Fruit fly (Drosophila melanogaster) whole organism, wandering third instar larva: ENCODE measurements around the gene ND-20L.

Experiments
- Abd-B ChIP-seq: fragments of >200 bp; optimal IDR thresholded peaks from 2 replicates; lab custom pipeline; 2017; ENCODE audit warnings: missing biosample characterization, missing genetic modification characterization
- CG32264 ChIP-seq: fragments of 200-800 bp; sonication (Bioruptor generic); optimal IDR thresholded peaks from 2 replicates; lab custom pipeline; 2016; ENCODE audit warnings: missing biosample characterization, missing genetic modification characterization
- CrebA ChIP-seq: fragments of 200-800 bp; sonication (Bioruptor generic); optimal IDR thresholded peaks from 2 replicates; lab custom pipeline; 2016; ENCODE audit warnings: missing biosample characterization, mild to moderate bottlenecking, missing genetic modification characterization, borderline replicate concordance
- Dfd ChIP-seq: fragments of >200 bp; optimal IDR thresholded peaks from 2 replicates; lab custom pipeline; 2017; ENCODE audit warnings: missing biosample characterization, missing genetic modification characterization
- Dif ChIP-seq: fragments of 200-275, 200-300 bp; sonication (Bioruptor generic); optimal IDR thresholded peaks from 2 replicates; lab custom pipeline; 2018; ENCODE audit warnings: missing biosample characterization, missing genetic modification characterization; ENCODE audit not compliant: partially characterized antibody
- GATAd ChIP-seq: sonication (Bioruptor generic); optimal IDR thresholded peaks from 2 replicates; lab custom pipeline; 2016; ENCODE audit warnings: missing biosample characterization, missing genetic modification characterization
- HLH106 ChIP-seq: fragments of 200-800 bp; optimal IDR thresholded peaks from 3 replicates; lab custom pipeline; 2019; ENCODE audit warnings: missing biosample characterization, mild to moderate bottlenecking, missing genetic modification characterization, moderate library complexity
- Hnf4 ChIP-seq: fragments of 200-800 bp; sonication (Bioruptor generic); optimal IDR thresholded peaks from 2 replicates; lab custom pipeline; 2016; ENCODE audit warnings: missing biosample characterization, mild to moderate bottlenecking, missing genetic modification characterization
- Hr83 ChIP-seq: fragments of 200-300 bp; sonication (Bioruptor generic); optimal IDR thresholded peaks from 2 replicates; lab custom pipeline; 2016; ENCODE audit warnings: missing biosample characterization, mild to moderate bottlenecking, missing genetic modification characterization, moderate library complexity; ENCODE audit not compliant: poor library complexity, severe bottlenecking
- Myc ChIP-seq: fragments of >200 bp; optimal IDR thresholded peaks from 2 replicates; lab custom pipeline; 2017
- N ChIP-seq: fragments of >200 bp; optimal IDR thresholded peaks from 2 replicates; lab custom pipeline; 2018; ENCODE audit warnings: missing biosample characterization, missing external identifiers, missing genetic modification characterization
- Rel ChIP-seq, 2 experiments: fragments of 200-800 bp; sonication (Bioruptor generic) in 1 of 2; optimal IDR thresholded peaks; 2 replicates in 1 of 2; 3 replicates in 1 of 2; lab custom pipeline; 2016 to 2019; ENCODE audit warnings: mild to moderate bottlenecking in 2 of 2, missing biosample characterization in 2 of 2, missing genetic modification characterization in 2 of 2, moderate library complexity in 1 of 2
- Sp1 ChIP-seq: fragments of 200-800 bp; sonication (Bioruptor generic); optimal IDR thresholded peaks from 3 replicates; lab custom pipeline; 2019; ENCODE audit warnings: missing biosample characterization, mild to moderate bottlenecking, missing genetic modification characterization, moderate library complexity
- Vsx2 ChIP-seq: fragments of 200-300, 225-300 bp; sonication (Bioruptor generic); optimal IDR thresholded peaks from 2 replicates; lab custom pipeline; 2018; ENCODE audit warnings: missing biosample characterization, missing genetic modification characterization; ENCODE audit not compliant: partially characterized antibody
- br ChIP-seq: fragments of 200-800 bp; sonication (Bioruptor generic); optimal IDR thresholded peaks from 2 replicates; lab custom pipeline; 2016; ENCODE audit warnings: missing biosample characterization, missing genetic modification characterization
- brk ChIP-seq: fragments of 200-800 bp; sonication (Bioruptor generic); optimal IDR thresholded peaks from 2 replicates; lab custom pipeline; 2016; ENCODE audit warnings: missing biosample characterization, mild to moderate bottlenecking, missing genetic modification characterization
- dl ChIP-seq, 2 experiments: fragments of 175-275, 200-275 bp in 1 of 2; fragments of 200-275 bp in 1 of 2; sonication (Bioruptor generic); optimal IDR thresholded peaks; lab custom pipeline; 2018; ENCODE audit warnings: mild to moderate bottlenecking in 2 of 2, missing biosample characterization in 2 of 2, missing genetic modification characterization in 2 of 2, moderate library complexity in 2 of 2; ENCODE audit not compliant: partially characterized antibody in 2 of 2, insufficient read depth in 1 of 2
- dmrt93B ChIP-seq: fragments of 200-800 bp; sonication (Bioruptor generic); optimal IDR thresholded peaks from 2 replicates; lab custom pipeline; 2018; ENCODE audit warnings: missing biosample characterization, mild to moderate bottlenecking, missing genetic modification characterization
- ey ChIP-seq: fragments of 200-800 bp; sonication (Bioruptor generic); optimal IDR thresholded peaks from 2 replicates; lab custom pipeline; 2016; ENCODE audit warnings: missing biosample characterization, missing genetic modification characterization
- foxo ChIP-seq, 2 experiments: fragments of 200-800 bp; sonication (Bioruptor generic); optimal IDR thresholded peaks; 2 replicates in 1 of 2; 3 replicates in 1 of 2; lab custom pipeline; 2016 to 2017; ENCODE audit warnings: missing biosample characterization in 2 of 2, missing genetic modification characterization in 2 of 2
- fru ChIP-seq: fragments of 200-800 bp; sonication (Bioruptor generic); optimal IDR thresholded peaks from 3 replicates; lab custom pipeline; 2016; ENCODE audit warnings: missing biosample characterization, mild to moderate bottlenecking, missing genetic modification characterization
- h ChIP-seq: fragments of 200-800 bp; sonication (Bioruptor generic); optimal IDR thresholded peaks from 3 replicates; lab custom pipeline; 2016; ENCODE audit warnings: missing biosample characterization, mild to moderate bottlenecking, missing genetic modification characterization
- jim ChIP-seq: fragments of 175-275, 200-325 bp; sonication (Bioruptor generic); optimal IDR thresholded peaks from 2 replicates; lab custom pipeline; 2016; ENCODE audit warnings: missing biosample characterization, mild to moderate bottlenecking, missing genetic modification characterization
- psq ChIP-seq: fragments of 200-800 bp; sonication (Bioruptor generic); optimal IDR thresholded peaks from 3 replicates; lab custom pipeline; 2017; ENCODE audit warnings: missing biosample characterization, mild to moderate bottlenecking, missing genetic modification characterization, moderate library complexity
- sage ChIP-seq: fragments of 200-800 bp; sonication (Bioruptor generic); optimal IDR thresholded peaks from 2 replicates; lab custom pipeline; 2016; ENCODE audit warnings: missing biosample characterization, mild to moderate bottlenecking, missing genetic modification characterization
- sv ChIP-seq: fragments of 200-800 bp; sonication (Bioruptor generic); optimal IDR thresholded peaks from 3 replicates; lab custom pipeline; 2016; ENCODE audit warnings: missing biosample characterization, missing genetic modification characterization
- tai ChIP-seq: sonication (Bioruptor generic); optimal IDR thresholded peaks from 2 replicates; lab custom pipeline; 2016; ENCODE audit warnings: missing biosample characterization, missing genetic modification characterization
- usp ChIP-seq: fragments of >200 bp; optimal IDR thresholded peaks from 2 replicates; lab custom pipeline; 2017; ENCODE audit warnings: missing biosample characterization, missing genetic modification characterization
- woc ChIP-seq: sonication (Bioruptor generic); optimal IDR thresholded peaks from 2 replicates; lab custom pipeline; 2016; ENCODE audit warnings: missing biosample characterization, mild to moderate bottlenecking, missing genetic modification characterization

Gene ND-20L

DNA sequence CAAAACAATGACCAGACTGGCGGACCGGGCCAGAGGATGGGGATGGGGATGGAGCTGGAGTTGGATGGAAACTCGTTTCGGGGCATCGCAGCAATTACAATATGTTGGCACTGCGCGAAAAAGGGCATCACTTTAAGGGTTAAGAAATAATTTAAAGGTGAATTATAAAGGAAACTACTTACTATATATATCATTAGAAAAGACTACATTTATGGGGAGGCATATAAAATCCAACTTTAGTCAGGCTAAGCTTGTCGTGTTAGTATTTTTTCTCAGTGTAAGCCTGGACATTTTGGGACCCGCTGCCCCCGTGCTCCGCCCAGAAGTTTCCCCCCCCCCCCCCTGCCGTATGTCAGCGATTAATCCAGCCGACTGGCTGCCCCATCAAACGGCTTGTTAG, 8.9 kb upstream of the ND-20L start (continued):
- peak; percentile 8 for TF ChIP-seq dmrt93B
- TF ChIP-seq brk (GFP tag; lab: Kevin White, UChicago) = no peak
- TF ChIP-seq usp (GFP tag; lab: Kevin White, UChicago) = no peak
- TF ChIP-seq jim (GFP tag; lab: Kevin White, UChicago) = no peak
- TF ChIP-seq Abd-B (GFP tag; lab: Kevin White, UChicago) = no peak
- TF ChIP-seq psq = peak; percentile 26
- peak; percentile 42 for TF ChIP-seq br (GFP tag; lab: Kevin White, UChicago)
- no peak for TF ChIP-seq Hr83 (GFP tag; lab: Kevin White, UChicago)
- no peak for TF ChIP-seq Myc
- TF ChIP-seq, all 38 proteins: peak for 12

DNA sequence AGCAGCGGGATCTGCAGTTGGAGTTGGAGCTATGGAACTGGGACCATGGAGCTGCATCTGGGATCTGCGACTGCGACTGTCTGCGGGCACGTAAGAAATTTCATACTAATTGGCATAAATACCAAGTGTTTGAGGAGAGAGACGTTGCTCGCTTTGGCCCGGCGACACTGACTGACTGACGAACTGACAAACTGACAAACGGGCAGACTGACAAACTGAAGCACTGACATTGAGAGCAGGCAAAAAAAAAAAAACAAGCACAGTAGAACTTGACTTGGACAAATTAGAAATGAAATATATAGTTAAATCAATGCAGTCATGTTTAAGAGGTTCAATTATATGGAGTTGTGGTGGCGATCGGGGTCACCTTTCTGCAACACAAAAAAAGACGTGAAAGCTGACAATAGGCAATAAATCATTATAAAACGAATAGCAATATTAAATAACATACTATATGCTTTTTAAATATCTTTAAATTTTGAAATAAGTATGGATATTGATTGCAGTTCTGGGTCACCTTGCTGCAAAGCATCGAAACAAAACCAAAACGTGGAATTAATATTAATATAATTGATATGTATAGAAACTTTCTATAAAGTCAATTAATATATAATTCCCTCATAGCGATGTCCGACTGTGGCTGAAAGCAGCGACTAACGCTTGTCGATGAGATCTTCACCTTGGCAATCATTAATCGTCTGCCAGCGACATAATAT, 6.8 kb upstream of the ND-20L start:
- TF ChIP-seq jim (GFP tag; lab: Kevin White, UChicago) = no peak
- no peak for TF ChIP-seq CrebA
- no peak for TF ChIP-seq Rel (GFP tag; optimal IDR thresholded peaks at IDR 0.05; lab: Kevin White, UChicago)
- TF ChIP-seq Rel (tag; optimal IDR thresholded peaks at IDR 0.05; lab: Kevin White, UChicago) = no peak
- TF ChIP-seq Hnf4 = no peak
- no peak for TF ChIP-seq ey
- TF ChIP-seq brk (GFP tag; lab: Kevin White, UChicago) = no peak
- no peak for TF ChIP-seq Myc
- TF ChIP-seq N (GFP tag; lab: Kevin White, UChicago) = no peak
- no peak for TF ChIP-seq h
- no peak for TF ChIP-seq dl (GFP tag; optimal IDR thresholded peaks at IDR 0.05; lab: Kevin White, UChicago; ENCODE audit: insufficient read depth in 1 of 2, partially characterized antibody in 2 of 2)
- TF ChIP-seq HLH106 (tag; lab: Kevin White, UChicago) = no peak
- TF ChIP-seq foxo (GFP tag; optimal IDR thresholded peaks at IDR 0.05; lab: Kevin White, UChicago) = no peak
- no peak for TF ChIP-seq tai (GFP tag; lab: Kevin White, UChicago)
- no peak for TF ChIP-seq br (GFP tag; lab: Kevin White, UChicago)
- no peak for TF ChIP-seq dmrt93B
- no peak for TF ChIP-seq Hr83 (GFP tag; lab: Kevin White, UChicago)
- TF ChIP-seq Sp1 (GFP tag; lab: Kevin White, UChicago) = no peak
- TF ChIP-seq sv (GFP tag; lab: Kevin White, UChicago) = no peak
- no peak for TF ChIP-seq fru
- no peak for TF ChIP-seq Dif (GFP tag; lab: Kevin White, UChicago)

DNA sequence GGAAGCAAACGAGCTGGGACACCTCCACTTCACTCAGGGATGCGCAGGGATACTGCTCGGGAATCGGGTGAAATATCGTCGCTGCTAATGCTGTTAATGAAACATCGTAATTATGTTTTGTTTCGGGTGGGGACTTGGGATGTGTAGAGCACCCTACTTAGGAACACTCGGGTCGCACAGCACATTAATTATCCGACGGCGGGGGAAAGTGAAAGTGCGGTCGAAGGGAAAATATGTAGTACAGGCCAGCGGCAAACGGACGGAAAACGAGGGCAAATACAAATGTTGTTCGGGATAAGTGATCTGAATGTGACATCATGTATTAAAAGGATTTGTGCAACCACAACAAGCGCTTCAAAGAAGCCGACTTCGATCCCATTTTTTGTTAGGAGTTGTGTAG, 4.0 kb upstream of the ND-20L start:
- TF ChIP-seq Abd-B (GFP tag; lab: Kevin White, UChicago) (no peak), Vsx2 (GFP tag; lab: Kevin White, UChicago) (no peak), jim (GFP tag; lab: Kevin White, UChicago) (no peak), Hr83 (GFP tag; lab: Kevin White, UChicago) (no peak), CG32264 (GFP tag; lab: Kevin White, UChicago) (no peak), CrebA (no peak), Dfd (GFP tag; lab: Kevin White, UChicago) (no peak), Dif (GFP tag; lab: Kevin White, UChicago) (no peak), sage (GFP tag; lab: Kevin White, UChicago) (no peak), psq (no peak), woc (GFP tag; lab: Kevin White, UChicago) (no peak), GATAd (no peak)

DNA sequence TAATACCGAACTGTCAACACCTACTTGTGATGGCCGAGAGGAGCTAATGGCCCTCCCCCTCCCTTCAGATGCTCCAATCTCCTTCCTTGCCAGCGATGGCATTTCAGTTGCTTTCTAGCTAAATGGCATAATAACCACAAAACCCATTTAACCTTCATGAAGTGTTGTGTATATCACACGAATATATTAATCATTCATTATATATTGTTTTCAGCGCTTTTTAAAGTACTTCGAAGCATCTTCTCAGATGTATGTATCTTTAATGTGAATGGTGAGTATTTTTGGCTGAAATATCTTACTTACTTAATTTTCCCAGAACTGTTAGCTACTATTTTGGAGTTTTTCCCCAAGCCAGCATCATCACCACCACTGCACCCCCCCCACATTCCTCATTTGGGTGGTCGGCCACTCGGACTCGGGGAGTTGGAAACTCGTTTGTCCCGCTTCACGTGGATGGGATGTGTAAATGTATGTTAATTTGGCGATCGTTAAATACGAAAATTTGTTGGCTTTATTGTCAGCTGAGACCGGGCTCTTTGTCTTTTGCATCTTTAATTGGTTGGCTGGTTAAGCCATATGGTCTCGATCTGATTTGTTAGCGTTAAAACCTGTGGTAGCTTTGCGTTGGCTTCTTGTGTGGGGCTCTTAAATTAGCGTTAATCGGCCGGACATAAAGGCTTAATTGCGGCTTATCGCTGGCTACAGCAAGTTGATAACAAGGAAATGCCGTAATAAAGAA, 3.0 kb upstream of the ND-20L start:
- TF ChIP-seq Dfd (GFP tag; lab: Kevin White, UChicago) (no peak), Myc (peak; percentile 47)
